Worm (Caenorhabditis elegans) whole organism, young adult: ENCODE data around the gene F53F8.7.
A peak's percentile ranks its signal among the peaks of the same experiment; 100 is the strongest.

ENCODE experiments used
- B0019.2 ChIP-seq: fragments of 200-800 bp; sonication (Bioruptor generic); conservative IDR thresholded peaks from 2 replicates; pipeline ENCODE4 v1.3.6; 2022; ENCODE audit warnings: missing genetic modification reagents, missing genetic modification characterization, missing compliant biosample characterization
- B0261.1 ChIP-seq: sonication (generic microtip); optimal IDR thresholded peaks from 2 replicates; lab custom pipeline; 2016; ENCODE audit warnings: mild to moderate bottlenecking, missing genetic modification characterization, moderate library complexity, missing compliant biosample characterization
- F10E7.11 ChIP-seq: sonication (generic microtip); optimal IDR thresholded peaks from 2 replicates; lab custom pipeline; 2017; ENCODE audit warnings: mild to moderate bottlenecking, missing genetic modification characterization, moderate library complexity, missing compliant biosample characterization
- F33H1.4 ChIP-seq: fragments of 200-800 bp; sonication (Bioruptor generic); IDR thresholded peaks from 2 replicates; pipeline ENCODE4 v1.3.6; 2022; ENCODE audit warnings: missing genetic modification reagents, missing genetic modification characterization, missing compliant biosample characterization
- F37B4.10 ChIP-seq: fragments of 200-800 bp; sonication (Bioruptor generic); IDR thresholded peaks from 2 replicates; pipeline ENCODE4 v1.3.6; 2022; ENCODE audit warnings: missing genetic modification characterization, missing compliant biosample characterization
- F52B5.7 ChIP-seq: sonication (generic microtip); optimal IDR thresholded peaks from 2 replicates; lab custom pipeline; 2016; ENCODE audit warnings: mild to moderate bottlenecking, missing genetic modification characterization, missing compliant biosample characterization
- F55B11.4 ChIP-seq: sonication (generic microtip); optimal IDR thresholded peaks from 2 replicates; lab custom pipeline; 2016; ENCODE audit warnings: missing compliant biosample characterization, missing genetic modification characterization, borderline replicate concordance; ENCODE audit not compliant: insufficient read depth
- T26A5.8 ChIP-seq: sonication (generic microtip); optimal IDR thresholded peaks from 2 replicates; lab custom pipeline; 2016; ENCODE audit warnings: missing genetic modification characterization, missing compliant biosample characterization
- Y53F4B.3 ChIP-seq: fragments of 200-800 bp; sonication (Bioruptor generic); IDR thresholded peaks from 2 replicates; pipeline ENCODE4 v1.3.6; 2022; ENCODE audit warnings: missing genetic modification reagents, missing genetic modification characterization, missing compliant biosample characterization
- ZK185.1 ChIP-seq: sonication (generic microtip); optimal IDR thresholded peaks from 2 replicates; lab custom pipeline; 2016; ENCODE audit warnings: mild to moderate bottlenecking, missing genetic modification characterization, missing compliant biosample characterization; ENCODE audit not compliant: poor library complexity, severe bottlenecking
- aptf-3 ChIP-seq: fragments of 200-800 bp; sonication (Bioruptor generic); IDR thresholded peaks from 2 replicates; pipeline ENCODE4 v1.3.6; 2022; ENCODE audit warnings: missing genetic modification characterization, missing compliant biosample characterization
- athp-1 ChIP-seq: sonication (generic microtip); optimal IDR thresholded peaks from 2 replicates; lab custom pipeline; 2017; ENCODE audit warnings: mild to moderate bottlenecking, missing genetic modification characterization, missing compliant biosample characterization
- attf-5 ChIP-seq: fragments of 200-800 bp; sonication (Bioruptor generic); optimal IDR thresholded peaks from 2 replicates; lab custom pipeline; 2018; ENCODE audit warnings: mild to moderate bottlenecking, missing genetic modification characterization, missing compliant biosample characterization
- cebp-1 ChIP-seq, 2 experiments: fragments of 200-800 bp in 1 of 2; sonication (Bioruptor generic) in 1 of 2; sonication (generic microtip) in 1 of 2; IDR thresholded peaks in 1 of 2; optimal IDR thresholded peaks in 1 of 2; 2 replicates each; pipeline versions ENCODE4 v1.3.6 to Lab custom; 2017 to 2022; ENCODE audit warnings: missing compliant biosample characterization in 2 of 2, missing genetic modification characterization in 2 of 2, mild to moderate bottlenecking in 1 of 2, missing genetic modification reagents in 1 of 2, moderate library complexity in 1 of 2
- cebp-2 ChIP-seq: fragments of 200-800 bp; sonication (Bioruptor generic); IDR thresholded peaks from 2 replicates; pipeline ENCODE4 v1.3.6; 2022; ENCODE audit warnings: missing genetic modification characterization, missing compliant biosample characterization
- ceh-40 ChIP-seq: fragments of 200-800 bp; sonication (Bioruptor generic); IDR thresholded peaks from 2 replicates; pipeline ENCODE4 v1.3.6; 2022; ENCODE audit warnings: missing genetic modification characterization, missing compliant biosample characterization
- ceh-58 ChIP-seq: fragments of 200-800 bp; sonication (Bioruptor generic); IDR thresholded peaks from 2 replicates; pipeline ENCODE4 v1.3.6; 2022; ENCODE audit warnings: missing genetic modification characterization, missing compliant biosample characterization
- dox-1 ChIP-seq: fragments of 200-800 bp; sonication (Bioruptor generic); IDR thresholded peaks from 2 replicates; pipeline ENCODE4 v1.3.6; 2022; ENCODE audit warnings: missing genetic modification reagents, missing genetic modification characterization, missing compliant biosample characterization
- efl-1 ChIP-seq: fragments of 150-350 bp; optimal IDR thresholded peaks from 2 replicates; lab custom pipeline; 2014; ENCODE audit warnings: missing biosample characterization, missing genetic modification reagents, missing genetic modification characterization
- egl-18 ChIP-seq: fragments of 200-800 bp; sonication (Bioruptor generic); IDR thresholded peaks from 2 replicates; pipeline ENCODE4 v1.3.6; 2022; ENCODE audit warnings: missing genetic modification reagents, missing genetic modification characterization, missing compliant biosample characterization
- egl-44 ChIP-seq: fragments of 200-800 bp; sonication (Bioruptor generic); IDR thresholded peaks from 2 replicates; pipeline ENCODE4 v1.3.6; 2022; ENCODE audit warnings: missing genetic modification reagents, missing genetic modification characterization, missing compliant biosample characterization
- ekl-4 ChIP-seq: fragments of 200-800 bp; sonication (Bioruptor generic); IDR thresholded peaks from 2 replicates; pipeline ENCODE4 v1.3.6; 2022; ENCODE audit warnings: missing genetic modification reagents, missing genetic modification characterization, missing compliant biosample characterization
- fkh-3 ChIP-seq: sonication (generic microtip); optimal IDR thresholded peaks from 2 replicates; lab custom pipeline; 2016; ENCODE audit warnings: mild to moderate bottlenecking, missing genetic modification characterization, missing compliant biosample characterization
- him-1 ChIP-seq: sonication (generic microtip); optimal IDR thresholded peaks from 2 replicates; lab custom pipeline; 2016; ENCODE audit warnings: missing genotype, missing genetic modification reagents, missing genetic modification characterization, missing compliant biosample characterization
- hlh-12 ChIP-seq: sonication (generic microtip); optimal IDR thresholded peaks from 2 replicates; lab custom pipeline; 2016; ENCODE audit warnings: missing genetic modification characterization, missing compliant biosample characterization
- hmg-20 ChIP-seq: fragments of 200-800 bp; sonication (Bioruptor generic); IDR thresholded peaks from 2 replicates; pipeline ENCODE4 v1.3.6; 2022; ENCODE audit warnings: missing genetic modification reagents, missing genetic modification characterization, missing compliant biosample characterization
- hsf-1 ChIP-seq: fragments of 200-800 bp; sonication (Bioruptor generic); IDR thresholded peaks from 2 replicates; pipeline ENCODE4 v1.3.6; 2022; ENCODE audit warnings: missing genetic modification reagents, missing genetic modification characterization, missing compliant biosample characterization
- let-607 ChIP-seq, 2 experiments: fragments of 200-800 bp in 1 of 2; sonication (Bioruptor generic) in 1 of 2; sonication (generic microtip) in 1 of 2; optimal IDR thresholded peaks; 2 replicates each; lab custom pipeline; 2016 to 2018; ENCODE audit warnings: mild to moderate bottlenecking in 2 of 2, missing compliant biosample characterization in 2 of 2, missing genetic modification characterization in 2 of 2, moderate library complexity in 2 of 2, missing genotype in 1 of 2
- lin-40 ChIP-seq: sonication (generic microtip); optimal IDR thresholded peaks from 2 replicates; lab custom pipeline; 2016; ENCODE audit warnings: missing genetic modification characterization, mild to moderate bottlenecking, missing compliant biosample characterization, missing genotype, missing genetic modification reagents
- lsl-1 ChIP-seq: fragments of 200-800 bp; sonication (Bioruptor generic); optimal IDR thresholded peaks from 2 replicates; lab custom pipeline; 2018; ENCODE audit warnings: mild to moderate bottlenecking, missing genetic modification characterization, moderate library complexity, missing compliant biosample characterization
- madf-8 ChIP-seq: fragments of 200-800 bp; sonication (Bioruptor generic); conservative IDR thresholded peaks from 2 replicates; pipeline ENCODE4 v1.3.6; 2022; ENCODE audit warnings: missing genetic modification reagents, missing genetic modification characterization, missing compliant biosample characterization
- nfyb-1 ChIP-seq: fragments of 200-800 bp; sonication (Bioruptor generic); IDR thresholded peaks from 2 replicates; pipeline ENCODE4 v1.3.6; 2022; ENCODE audit warnings: missing genetic modification reagents, missing genetic modification characterization, missing compliant biosample characterization
- nhr-120 ChIP-seq: fragments of 200-800 bp; sonication (Bioruptor generic); IDR thresholded peaks from 2 replicates; pipeline ENCODE4 v1.3.6; 2022; ENCODE audit warnings: missing genetic modification characterization, missing compliant biosample characterization
- nhr-179 ChIP-seq: sonication (generic microtip); optimal IDR thresholded peaks from 2 replicates; lab custom pipeline; 2016; ENCODE audit warnings: mild to moderate bottlenecking, missing genetic modification characterization, missing compliant biosample characterization
- pbrm-1 ChIP-seq: fragments of 200-800 bp; sonication (Bioruptor generic); IDR thresholded peaks from 2 replicates; pipeline ENCODE4 v1.3.6; 2022; ENCODE audit warnings: missing genetic modification reagents, missing genetic modification characterization, missing compliant biosample characterization
- rcor-1 ChIP-seq: fragments of 200-800 bp; sonication (Bioruptor generic); IDR thresholded peaks from 2 replicates; pipeline ENCODE4 v1.3.6; 2022; ENCODE audit warnings: missing genetic modification reagents, missing genetic modification characterization, missing compliant biosample characterization
- sea-2 ChIP-seq: fragments of 200-800 bp; sonication (Bioruptor generic); IDR thresholded peaks from 2 replicates; pipeline ENCODE4 v1.3.6; 2022; ENCODE audit warnings: missing genetic modification characterization, missing compliant biosample characterization
- snpc-1.1 ChIP-seq: sonication (generic microtip); optimal IDR thresholded peaks from 2 replicates; lab custom pipeline; 2017; ENCODE audit warnings: missing genetic modification characterization, mild to moderate bottlenecking, missing compliant biosample characterization, antibody characterized with exemption, moderate library complexity, missing genotype, missing genetic modification reagents; ENCODE audit not compliant: insufficient read depth
- snpc-1.3 ChIP-seq: sonication (generic microtip); optimal IDR thresholded peaks from 2 replicates; lab custom pipeline; 2017; ENCODE audit warnings: missing genetic modification characterization, mild to moderate bottlenecking, missing compliant biosample characterization, antibody characterized with exemption, moderate library complexity, missing genotype, missing genetic modification reagents; ENCODE audit not compliant: insufficient read depth
- sptf-2 ChIP-seq: fragments of 200-800 bp; sonication (Bioruptor generic); optimal IDR thresholded peaks from 2 replicates; lab custom pipeline; 2018; ENCODE audit warnings: mild to moderate bottlenecking, missing genetic modification characterization, missing compliant biosample characterization
- tlf-1 ChIP-seq: fragments of 200-800 bp; sonication (Bioruptor generic); optimal IDR thresholded peaks from 2 replicates; lab custom pipeline; 2018; ENCODE audit warnings: mild to moderate bottlenecking, missing genetic modification characterization, missing compliant biosample characterization
- unc-62 ChIP-seq: fragments of 150-350 bp; optimal IDR thresholded peaks from 2 replicates; lab custom pipeline; 2014; ENCODE audit warnings: missing biosample characterization, missing genetic modification reagents, missing genetic modification characterization
- xnd-1 ChIP-seq: sonication (generic microtip); optimal IDR thresholded peaks from 2 replicates; lab custom pipeline; 2016; ENCODE audit warnings: missing genotype, missing genetic modification reagents, missing genetic modification characterization, missing compliant biosample characterization
- zfh-2 ChIP-seq: fragments of 200-800 bp; sonication (Bioruptor generic); conservative IDR thresholded peaks from 2 replicates; pipeline ENCODE4 v1.3.6; 2022; ENCODE audit warnings: missing genetic modification reagents, missing genetic modification characterization, missing compliant biosample characterization
- zim-3 ChIP-seq: sonication (generic microtip); optimal IDR thresholded peaks from 2 replicates; lab custom pipeline; 2017; ENCODE audit warnings: mild to moderate bottlenecking, missing genetic modification characterization, moderate library complexity, missing compliant biosample characterization
- ztf-22 ChIP-seq: fragments of 200-800 bp; sonication (Bioruptor generic); optimal IDR thresholded peaks from 2 replicates; lab custom pipeline; 2018; ENCODE audit warnings: mild to moderate bottlenecking, missing genetic modification characterization, moderate library complexity, missing compliant biosample characterization
- ztf-25 ChIP-seq: fragments of 200-800 bp; sonication (Bioruptor generic); IDR thresholded peaks from 2 replicates; pipeline ENCODE4 v1.3.6; 2022; ENCODE audit warnings: missing genetic modification reagents, missing genetic modification characterization, missing compliant biosample characterization
- ztf-26 ChIP-seq: sonication (generic microtip); optimal IDR thresholded peaks from 2 replicates; lab custom pipeline; 2017; ENCODE audit warnings: missing genetic modification characterization, missing compliant biosample characterization

F53F8.7 gene

DNA sequence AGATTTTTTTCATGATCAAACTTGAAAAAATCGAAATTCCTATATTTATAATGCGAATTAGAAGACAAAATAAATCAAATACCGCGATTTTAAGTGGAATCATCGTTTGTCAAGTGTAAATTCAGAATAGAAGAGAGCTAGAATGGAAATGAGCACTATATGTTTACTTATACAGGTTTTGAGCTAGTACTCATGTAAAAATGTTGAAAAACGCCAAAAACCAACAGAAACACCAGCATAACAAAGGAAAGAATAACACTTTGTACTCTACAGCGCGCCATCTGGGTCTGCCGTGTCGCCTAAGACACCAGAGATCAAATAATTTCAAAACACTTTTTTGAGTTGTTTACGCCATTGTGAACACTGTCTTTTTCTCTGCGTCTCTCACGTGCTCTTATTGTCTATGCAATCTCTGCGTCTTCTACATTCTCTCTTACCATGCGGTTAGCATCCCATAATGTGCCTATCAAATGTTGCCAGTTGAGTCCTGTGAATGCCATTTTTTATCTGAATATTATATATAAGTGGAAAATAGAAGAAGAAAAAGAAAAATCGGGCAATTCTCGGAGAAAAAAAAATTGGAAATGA, 30.7 kb upstream of the F53F8.7 start, which contains the start of gene ipla-3 (continued):
- TF ChIP-seq ceh-58 (GFP tag; lab: Robert Waterston, UW) (no peak), aptf-3 (GFP tag; lab: Robert Waterston, UW) (no peak), lsl-1 (GFP tag; lab: Kevin White, UChicago) (no peak), ceh-40 (GFP tag; lab: Robert Waterston, UW) (no peak), lin-40 (tag; lab: Kevin White, UChicago) (peak; percentile 75), tlf-1 (GFP tag; lab: Kevin White, UChicago) (peak; percentile 37), madf-8 (no peak), xnd-1 (tag; lab: Kevin White, UChicago) (no peak), nfyb-1 (GFP tag; lab: Robert Waterston, UW) (0 out of 2 replicates have a peak, but pooled peaks have one; percentile 51), T26A5.8 (tag; lab: Kevin White, UChicago) (no peak), dox-1 (GFP tag; lab: Robert Waterston, UW) (peak; percentile 77), unc-62 (GFP tag; lab: Kevin White, UChicago) (peak; percentile 1), athp-1 (tag; lab: Kevin White, UChicago) (no peak), sea-2 (GFP tag; lab: Robert Waterston, UW) (no peak), let-607 (tag; optimal IDR thresholded peaks at IDR 0.05; lab: Kevin White, UChicago) (peak in 1 of 2 experiments; percentile 23), pbrm-1 (GFP tag; lab: Robert Waterston, UW) (no peak), snpc-1.1 (tag; lab: Kevin White, UChicago) (no peak), cebp-1 (GFP tag; IDR thresholded peaks at IDR 0.05; lab: Robert Waterston, UW) (peak; percentile 79), cebp-1 (tag; optimal IDR thresholded peaks at IDR 0.05; lab: Kevin White, UChicago) (peak; percentile 90), ztf-25 (no peak), hlh-12 (tag; lab: Kevin White, UChicago) (no peak), egl-18 (GFP tag; lab: Robert Waterston, UW) (no peak), him-1 (no peak), ZK185.1 (tag; lab: Kevin White, UChicago) (peak; percentile 25), zfh-2 (GFP tag; lab: Robert Waterston, UW) (no peak), ekl-4 (GFP tag; lab: Robert Waterston, UW) (0 out of 2 replicates have a peak, but pooled peaks have one; percentile 32), B0019.2 (GFP tag; lab: Robert Waterston, UW) (no peak), hmg-20 (GFP tag; lab: Robert Waterston, UW) (no peak), F10E7.11 (tag; lab: Kevin White, UChicago) (no peak), zim-3 (tag; lab: Kevin White, UChicago) (no peak), efl-1 (GFP tag; lab: Kevin White, UChicago) (peak; percentile 32), attf-5 (peak; percentile 75), F55B11.4 (no peak), ztf-22 (GFP tag; lab: Kevin White, UChicago) (no peak), rcor-1 (no peak), snpc-1.3 (tag; lab: Kevin White, UChicago) (no peak), B0261.1 (no peak), F52B5.7 (tag; lab: Kevin White, UChicago) (no peak), egl-44 (GFP tag; lab: Robert Waterston, UW) (peak; percentile 64; the same call in 1 of the 2 replicates), F33H1.4 (GFP tag; lab: Robert Waterston, UW) (no peak), hsf-1 (GFP tag; lab: Robert Waterston, UW) (no peak; the same call in 1 of the 2 replicates), Y53F4B.3 (GFP tag; lab: Robert Waterston, UW) (no peak), ztf-26 (tag; lab: Kevin White, UChicago) (no peak), nhr-120 (GFP tag; lab: Robert Waterston, UW) (no peak), fkh-3 (tag; lab: Kevin White, UChicago) (no peak), sptf-2 (GFP tag; lab: Kevin White, UChicago) (peak; percentile 43), cebp-2 (GFP tag; lab: Robert Waterston, UW) (no peak), nhr-179 (tag; lab: Kevin White, UChicago) (no peak), F37B4.10 (GFP tag; lab: Robert Waterston, UW) (no peak)
